Worm (Caenorhabditis elegans): ENCODE results near the gene hrpa-1.

DNA sequence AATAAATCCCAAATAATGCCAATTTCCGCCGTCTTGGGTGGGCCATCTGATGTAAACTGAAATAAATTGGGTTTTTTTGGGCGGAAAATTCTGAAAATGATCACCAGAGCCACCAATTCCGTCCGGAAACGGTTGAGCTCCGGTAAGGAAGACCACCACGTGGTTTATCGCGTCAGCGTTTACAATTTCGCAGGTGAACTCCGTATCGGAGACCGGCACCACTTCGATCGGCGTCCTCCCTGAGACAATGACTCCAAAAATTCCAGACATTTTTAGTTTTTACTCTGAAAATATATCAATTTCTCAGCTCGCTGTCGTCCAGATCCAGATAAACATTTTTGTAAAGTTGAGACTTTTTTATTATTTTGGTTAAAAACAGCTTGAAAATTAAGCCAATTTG is 2.1 kb downstream of the hrpa-1 start, which contains the start of gene F42A6.6:
- TF ChIP-seq F13C5.2 (tag; optimal IDR thresholded peaks at IDR 0.05): no peak
- TF ChIP-seq aly-1 (tag; optimal IDR thresholded peaks at IDR 0.05): no peak
- no peak for TF ChIP-seq tbx-37 (GFP tag; conservative IDR thresholded peaks at IDR 0.05)
- no peak for TF ChIP-seq pes-1 (GFP tag; IDR thresholded peaks at IDR 0.05)
- TF ChIP-seq ceh-13 (GFP tag; optimal IDR thresholded peaks at IDR 0.05): no peak
